Fruit fly (Drosophila melanogaster) Kc167 (cell line): Measurements from ENCODE around the gene CG42655.
A peak's percentile ranks its signal among the peaks of the same experiment; 100 is the strongest.

Experiments used
- Myc ChIP-seq: fragments of >200 bp; optimal IDR thresholded peaks from 2 replicates; lab custom pipeline; 2017; ENCODE audit warnings: missing external identifiers
- Sin3A ChIP-seq: fragments of >200 bp; optimal IDR thresholded peaks from 2 replicates; lab custom pipeline; 2018; ENCODE audit warnings: missing external identifiers
- insv ChIP-seq: fragments of >200 bp; optimal IDR thresholded peaks from 3 replicates; lab custom pipeline; 2018; ENCODE audit warnings: missing external identifiers
- psq ChIP-seq: fragments of >200 bp; optimal IDR thresholded peaks from 2 replicates; lab custom pipeline; 2017; ENCODE audit warnings: missing external identifiers

dm6 chr3L:19909234-19910053, 44.1 kb downstream of the CG42655 start:
- TF ChIP-seq Sin3A (lab: Kevin White, UChicago) = no peak
- TF ChIP-seq insv (lab: Kevin White, UChicago) = no peak
- peak; percentile 10 for TF ChIP-seq psq
- TF ChIP-seq Myc (lab: Kevin White, UChicago) = no peak
